Worm (Caenorhabditis elegans) whole organism, L4/young adult: Measurements from ENCODE around the gene T02C5.1.

Experiments used
- W03F9.2 ChIP-seq: fragments of 150-350 bp; optimal IDR thresholded peaks from 2 replicates; lab custom pipeline; 2014; ENCODE audit warnings: missing biosample characterization, missing genetic modification characterization
- dao-5 ChIP-seq: sonication (generic microtip); optimal IDR thresholded peaks from 2 replicates; lab custom pipeline; 2016; ENCODE audit warnings: missing genotype, missing genetic modification characterization, moderate library complexity, missing compliant biosample characterization
- him-1 ChIP-seq: sonication (generic microtip); optimal IDR thresholded peaks from 2 replicates; lab custom pipeline; 2016; ENCODE audit warnings: missing genotype, missing genetic modification reagents, missing genetic modification characterization, missing compliant biosample characterization

Gene T02C5.1

ce11 chrX:2698197-2698800 is 3.6 kb downstream of the T02C5.1 start:
- no peak for TF ChIP-seq W03F9.2 (tag; lab: Kevin White, UChicago)
- no peak for TF ChIP-seq dao-5 (tag; lab: Kevin White, UChicago)
- no peak for TF ChIP-seq him-1 (tag; lab: Kevin White, UChicago)

- TF ChIP-seq him-1 (tag; lab: Kevin White, UChicago) (no peak), W03F9.2 (tag; lab: Kevin White, UChicago) (no peak), dao-5 (tag; lab: Kevin White, UChicago) (no peak)
Observed at ce11 chrX:2700649-2701048, 5.9 kb downstream of the T02C5.1 start.

- TF ChIP-seq him-1 (tag; lab: Kevin White, UChicago), result no peak
- no peak for TF ChIP-seq dao-5 (tag; lab: Kevin White, UChicago)
- TF ChIP-seq W03F9.2 (tag; lab: Kevin White, UChicago), result no peak
Observed at ce11 chrX:2703887-2704286, 9.2 kb downstream of the T02C5.1 start.

- TF ChIP-seq W03F9.2 (tag; lab: Kevin White, UChicago) (no peak), dao-5 (tag; lab: Kevin White, UChicago) (no peak), him-1 (tag; lab: Kevin White, UChicago) (no peak)
Observed at ce11 chrX:2704768-2705486, 10.2 kb downstream of the T02C5.1 start.

ce11 chrX:2705809-2706378 is 11.2 kb downstream of the T02C5.1 start, which contains the start of gene igcm-3:
Gene igcm-3, minus strand, starts transcription at chrX:2705859.
- no peak for TF ChIP-seq W03F9.2 (tag; lab: Kevin White, UChicago)

ce11 chrX:2707480-2708015 is 12.8 kb downstream of the T02C5.1 start:
- TF ChIP-seq him-1 (tag; lab: Kevin White, UChicago) (no peak), dao-5 (tag; lab: Kevin White, UChicago) (no peak), W03F9.2 (tag; lab: Kevin White, UChicago) (no peak)

- TF ChIP-seq him-1 (tag; lab: Kevin White, UChicago), result no peak
- no peak for TF ChIP-seq W03F9.2 (tag; lab: Kevin White, UChicago)
- no peak for TF ChIP-seq dao-5 (tag; lab: Kevin White, UChicago)
Observed at ce11 chrX:2709183-2709582, 14.5 kb downstream of the T02C5.1 start.

ce11 chrX:2712984-2713383 is 18.3 kb downstream of the T02C5.1 start:
- TF ChIP-seq him-1 (tag; lab: Kevin White, UChicago), result no peak
- TF ChIP-seq W03F9.2 (tag; lab: Kevin White, UChicago), result no peak
- no peak for TF ChIP-seq dao-5 (tag; lab: Kevin White, UChicago)

- TF ChIP-seq dao-5 (tag; lab: Kevin White, UChicago), result no peak
- no peak for TF ChIP-seq him-1 (tag; lab: Kevin White, UChicago)
Observed at ce11 chrX:2727681-2728080, 33.0 kb downstream of the T02C5.1 start.

ce11 chrX:2729857-2730256 is 35.1 kb downstream of the T02C5.1 start:
- TF ChIP-seq dao-5 (tag; lab: Kevin White, UChicago), result no peak
- TF ChIP-seq W03F9.2 (tag; lab: Kevin White, UChicago), result no peak
- no peak for TF ChIP-seq him-1 (tag; lab: Kevin White, UChicago)

ce11 chrX:2731416-2731815 is 36.7 kb downstream of the T02C5.1 start:
- TF ChIP-seq him-1 (tag; lab: Kevin White, UChicago) (no peak), W03F9.2 (tag; lab: Kevin White, UChicago) (no peak), dao-5 (tag; lab: Kevin White, UChicago) (no peak)
